Worm (Caenorhabditis elegans) whole organism, early embryonic: Measurements from ENCODE around the gene F43G6.17.

Experiments used
- B0310.2 ChIP-seq: sonication (generic microtip); optimal IDR thresholded peaks from 2 replicates; lab custom pipeline; 2016; ENCODE audit warnings: mild to moderate bottlenecking, missing genetic modification characterization, missing compliant biosample characterization
- F13C5.2 ChIP-seq: sonication (generic microtip); optimal IDR thresholded peaks from 2 replicates; lab custom pipeline; 2017; ENCODE audit warnings: mild to moderate bottlenecking, missing genetic modification characterization, inconsistent platforms, missing compliant biosample characterization
- aly-1 ChIP-seq: sonication (generic microtip); optimal IDR thresholded peaks from 2 replicates; lab custom pipeline; 2016; ENCODE audit warnings: missing genetic modification characterization, missing compliant biosample characterization
- ama-1 ChIP-seq: fragments of 150-350 bp; optimal IDR thresholded peaks from 2 replicates; lab custom pipeline; 2014
- ceh-13 ChIP-seq: fragments of 200-800 bp; sonication (Bioruptor generic); optimal IDR thresholded peaks from 2 replicates; lab custom pipeline; 2018; ENCODE audit warnings: mild to moderate bottlenecking, missing genetic modification characterization, missing compliant biosample characterization
- ceh-36 ChIP-seq: sonication (generic microtip); optimal IDR thresholded peaks from 2 replicates; lab custom pipeline; 2016; ENCODE audit warnings: missing genetic modification characterization, inconsistent platforms, missing compliant biosample characterization
- ets-7 ChIP-seq: sonication (generic microtip); optimal IDR thresholded peaks from 2 replicates; lab custom pipeline; 2016; ENCODE audit warnings: missing genotype, missing genetic modification characterization, missing compliant biosample characterization
- flt-1 ChIP-seq: fragments of 200-800 bp; sonication (Bioruptor generic); IDR thresholded peaks from 2 replicates; pipeline ENCODE4 v1.3.6; 2022; ENCODE audit warnings: missing genetic modification characterization, missing compliant biosample characterization
- hmbx-1 ChIP-seq: sonication (generic microtip); optimal IDR thresholded peaks from 2 replicates; lab custom pipeline; 2016; ENCODE audit warnings: mild to moderate bottlenecking, missing genetic modification characterization, missing compliant biosample characterization
- hmg-4 ChIP-seq: fragments of 200-800 bp; sonication (Bioruptor generic); optimal IDR thresholded peaks from 2 replicates; lab custom pipeline; 2018; ENCODE audit warnings: mild to moderate bottlenecking, missing genetic modification characterization, missing compliant biosample characterization
- hnd-1 ChIP-seq: sonication (generic microtip); optimal IDR thresholded peaks from 2 replicates; lab custom pipeline; 2016; ENCODE audit warnings: missing genetic modification characterization, missing compliant biosample characterization
- pes-1 ChIP-seq: fragments of 200-800 bp; sonication (Bioruptor generic); IDR thresholded peaks from 2 replicates; pipeline ENCODE4 v1.3.6; 2022; ENCODE audit warnings: missing genetic modification reagents, missing genetic modification characterization, missing compliant biosample characterization
- scrt-1 ChIP-seq: fragments of 200-800 bp; sonication (Bioruptor generic); IDR thresholded peaks from 2 replicates; pipeline ENCODE4 v1.3.6; 2022; ENCODE audit warnings: missing genetic modification characterization, missing compliant biosample characterization
- sea-1 ChIP-seq: fragments of 200-800 bp; sonication (Bioruptor generic); conservative IDR thresholded peaks from 2 replicates; pipeline ENCODE4 v1.3.6; 2022; ENCODE audit warnings: missing genetic modification characterization, missing compliant biosample characterization
- tbx-11 ChIP-seq: fragments of 200-800 bp; sonication (Bioruptor generic); IDR thresholded peaks from 2 replicates; pipeline ENCODE4 v1.3.6; 2022; ENCODE audit warnings: missing genetic modification characterization, missing compliant biosample characterization
- tbx-37 ChIP-seq: fragments of 200-800 bp; sonication (Bioruptor generic); conservative IDR thresholded peaks from 2 replicates; pipeline ENCODE4 v1.3.6; 2022; ENCODE audit warnings: missing genetic modification reagents, missing genetic modification characterization, missing compliant biosample characterization
- tra-4 ChIP-seq: sonication (generic microtip); optimal IDR thresholded peaks from 2 replicates; lab custom pipeline; 2017; ENCODE audit warnings: missing genetic modification characterization, missing compliant biosample characterization

F43G6.17 gene

ce11 chrII:11838353-11838752 is 35.8 kb downstream of the F43G6.17 start:
- TF ChIP-seq B0310.2 (tag; lab: Kevin White, UChicago) (no peak), flt-1 (GFP tag; lab: Robert Waterston, UW) (no peak), aly-1 (tag; lab: Kevin White, UChicago) (no peak), ceh-13 (no peak), scrt-1 (GFP tag; lab: Robert Waterston, UW) (no peak), pes-1 (GFP tag; lab: Robert Waterston, UW) (no peak), F13C5.2 (tag; lab: Kevin White, UChicago) (no peak), tra-4 (tag; lab: Kevin White, UChicago) (no peak), tbx-11 (GFP tag; lab: Robert Waterston, UW) (no peak), hmg-4 (no peak)

ce11 chrII:11839116-11839515 is 36.6 kb downstream of the F43G6.17 start:
- TF ChIP-seq hnd-1 (tag; lab: Kevin White, UChicago) = no peak
- no peak for TF ChIP-seq flt-1 (GFP tag; lab: Robert Waterston, UW)
- no peak for TF ChIP-seq hmg-4
- TF ChIP-seq scrt-1 (GFP tag; lab: Robert Waterston, UW) = no peak
- no peak for TF ChIP-seq pes-1 (GFP tag; lab: Robert Waterston, UW)
- no peak for TF ChIP-seq ets-7
- TF ChIP-seq B0310.2 (tag; lab: Kevin White, UChicago) = no peak
- no peak for TF ChIP-seq ama-1 (lab: Kevin White, UChicago)
- no peak for TF ChIP-seq hmbx-1

- no peak for TF ChIP-seq flt-1 (GFP tag; lab: Robert Waterston, UW)
- no peak for TF ChIP-seq scrt-1 (GFP tag; lab: Robert Waterston, UW)
- TF ChIP-seq B0310.2 (tag; lab: Kevin White, UChicago) = no peak
- no peak for TF ChIP-seq ama-1 (lab: Kevin White, UChicago)
- no peak for TF ChIP-seq pes-1 (GFP tag; lab: Robert Waterston, UW)
- TF ChIP-seq aly-1 (tag; lab: Kevin White, UChicago) = no peak
- no peak for TF ChIP-seq ceh-13
- TF ChIP-seq F13C5.2 (tag; lab: Kevin White, UChicago) = no peak
- no peak for TF ChIP-seq tbx-37 (GFP tag; lab: Robert Waterston, UW)
- TF ChIP-seq tbx-11 (GFP tag; lab: Robert Waterston, UW) = no peak
- TF ChIP-seq ets-7 = no peak
- TF ChIP-seq hmbx-1 = no peak
- TF ChIP-seq ceh-36 (tag; lab: Kevin White, UChicago) = no peak
Measured at ce11 chrII:11841653-11842052, 39.1 kb downstream of the F43G6.17 start.

- TF ChIP-seq scrt-1 (GFP tag; lab: Robert Waterston, UW) (no peak), ama-1 (lab: Kevin White, UChicago) (no peak), ets-7 (no peak), pes-1 (GFP tag; lab: Robert Waterston, UW) (no peak), aly-1 (tag; lab: Kevin White, UChicago) (no peak), tbx-37 (GFP tag; lab: Robert Waterston, UW) (no peak), tbx-11 (GFP tag; lab: Robert Waterston, UW) (no peak), B0310.2 (tag; lab: Kevin White, UChicago) (no peak), tra-4 (tag; lab: Kevin White, UChicago) (no peak), flt-1 (GFP tag; lab: Robert Waterston, UW) (no peak), hmbx-1 (no peak)
Measured at ce11 chrII:11842317-11842716, 39.8 kb downstream of the F43G6.17 start, which contains the start of gene T27D12.1. Gene T27D12.1 (plus strand): TSS chrII:11842617.

- no peak for TF ChIP-seq sea-1
- no peak for TF ChIP-seq ceh-36 (tag; lab: Kevin White, UChicago)
- TF ChIP-seq B0310.2 (tag; lab: Kevin White, UChicago) = no peak
- no peak for TF ChIP-seq ama-1 (lab: Kevin White, UChicago)
- TF ChIP-seq hnd-1 (tag; lab: Kevin White, UChicago) = no peak
- no peak for TF ChIP-seq ets-7
- no peak for TF ChIP-seq hmbx-1
- no peak for TF ChIP-seq hmg-4
- no peak for TF ChIP-seq tbx-11 (GFP tag; lab: Robert Waterston, UW)
- TF ChIP-seq F13C5.2 (tag; lab: Kevin White, UChicago) = no peak
- TF ChIP-seq tbx-37 (GFP tag; lab: Robert Waterston, UW) = no peak
- no peak for TF ChIP-seq flt-1 (GFP tag; lab: Robert Waterston, UW)
- no peak for TF ChIP-seq pes-1 (GFP tag; lab: Robert Waterston, UW)
- no peak for TF ChIP-seq tra-4 (tag; lab: Kevin White, UChicago)
- no peak for TF ChIP-seq scrt-1 (GFP tag; lab: Robert Waterston, UW)
- no peak for TF ChIP-seq ceh-13
- no peak for TF ChIP-seq aly-1 (tag; lab: Kevin White, UChicago)
Measured at ce11 chrII:11842766-11843165, 40.2 kb downstream of the F43G6.17 start.

- TF ChIP-seq ceh-36 (tag; lab: Kevin White, UChicago) (no peak), hmbx-1 (no peak), tbx-11 (GFP tag; lab: Robert Waterston, UW) (no peak), ets-7 (no peak), tra-4 (tag; lab: Kevin White, UChicago) (no peak), B0310.2 (tag; lab: Kevin White, UChicago) (no peak), ceh-13 (no peak), aly-1 (tag; lab: Kevin White, UChicago) (no peak), sea-1 (no peak), ama-1 (lab: Kevin White, UChicago) (no peak), hmg-4 (no peak), hnd-1 (tag; lab: Kevin White, UChicago) (no peak), flt-1 (GFP tag; lab: Robert Waterston, UW) (no peak), pes-1 (GFP tag; lab: Robert Waterston, UW) (no peak), F13C5.2 (tag; lab: Kevin White, UChicago) (no peak), tbx-37 (GFP tag; lab: Robert Waterston, UW) (no peak), scrt-1 (GFP tag; lab: Robert Waterston, UW) (no peak)
Measured at ce11 chrII:11843441-11843840, 40.9 kb downstream of the F43G6.17 start.

- TF ChIP-seq B0310.2 (tag; lab: Kevin White, UChicago) (no peak), ets-7 (no peak), hmbx-1 (no peak), hmg-4 (no peak), scrt-1 (GFP tag; lab: Robert Waterston, UW) (no peak), flt-1 (GFP tag; lab: Robert Waterston, UW) (no peak), ceh-36 (tag; lab: Kevin White, UChicago) (no peak), sea-1 (no peak), tra-4 (tag; lab: Kevin White, UChicago) (no peak), aly-1 (tag; lab: Kevin White, UChicago) (no peak), ceh-13 (no peak), ama-1 (lab: Kevin White, UChicago) (no peak), tbx-37 (GFP tag; lab: Robert Waterston, UW) (no peak), tbx-11 (GFP tag; lab: Robert Waterston, UW) (no peak), hnd-1 (tag; lab: Kevin White, UChicago) (no peak), pes-1 (GFP tag; lab: Robert Waterston, UW) (no peak), F13C5.2 (tag; lab: Kevin White, UChicago) (no peak)
Measured at ce11 chrII:11844072-11844471, 41.5 kb downstream of the F43G6.17 start.
